Worm (Caenorhabditis elegans): ENCODE data around the gene stt-3.

ce11 chrIII:6207881-6208280 lies 40.6 kb upstream of the stt-3 start, which contains the start of gene C23G10.2:
- TF ChIP-seq T22C8.4 (GFP tag; IDR thresholded peaks at IDR 0.05) = no peak
- TF ChIP-seq flt-1 (GFP tag; IDR thresholded peaks at IDR 0.05) = no peak
- no peak for TF ChIP-seq med-1 (GFP tag; optimal IDR thresholded peaks at IDR 0.05; ENCODE audit: insufficient read depth)
- TF ChIP-seq ref-1 (GFP tag; conservative IDR thresholded peaks at IDR 0.05) = no peak

Data from whole organism, midembryonic.